Worm (Caenorhabditis elegans) whole organism, dauer: Measurements from ENCODE around the gene ZK757.10.

Source experiments
- unc-62 ChIP-seq: sonication (generic microtip); optimal IDR thresholded peaks from 2 replicates; lab custom pipeline; 2017; ENCODE audit warnings: missing biosample characterization, missing genetic modification reagents, missing genetic modification characterization

ZK757.10 gene

ce11 chrIII:9910608-9911479 is 33.8 kb downstream of the ZK757.10 start, which contains the start of the genes cyld-1 and F40F12.9:
Gene cyld-1 (minus strand): TSS chrIII:9910658.
Gene F40F12.9 (plus strand): TSS chrIII:9911328.
- TF ChIP-seq unc-62 (GFP tag; lab: Kevin White, UChicago): no peak

DNA sequence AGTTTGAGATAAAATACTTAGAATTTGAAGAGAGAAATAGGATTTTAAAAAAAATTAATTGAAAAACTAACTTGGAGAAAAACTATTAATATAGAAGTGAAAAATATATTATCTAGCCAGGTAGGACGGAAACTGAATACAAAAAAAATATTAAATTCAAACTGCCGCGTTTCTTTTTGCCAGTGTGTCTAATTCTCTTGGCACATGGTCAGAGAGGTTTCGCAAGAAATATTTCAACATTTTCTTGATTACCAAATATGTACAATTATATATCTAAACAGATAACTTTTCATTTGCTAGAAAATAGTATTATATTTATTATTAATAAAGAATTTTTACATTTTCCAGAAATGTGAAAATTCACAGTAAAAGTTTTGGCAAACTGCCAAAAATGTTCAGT is 35.5 kb downstream of the ZK757.10 start:
- TF ChIP-seq unc-62 (GFP tag; lab: Kevin White, UChicago): no peak

DNA sequence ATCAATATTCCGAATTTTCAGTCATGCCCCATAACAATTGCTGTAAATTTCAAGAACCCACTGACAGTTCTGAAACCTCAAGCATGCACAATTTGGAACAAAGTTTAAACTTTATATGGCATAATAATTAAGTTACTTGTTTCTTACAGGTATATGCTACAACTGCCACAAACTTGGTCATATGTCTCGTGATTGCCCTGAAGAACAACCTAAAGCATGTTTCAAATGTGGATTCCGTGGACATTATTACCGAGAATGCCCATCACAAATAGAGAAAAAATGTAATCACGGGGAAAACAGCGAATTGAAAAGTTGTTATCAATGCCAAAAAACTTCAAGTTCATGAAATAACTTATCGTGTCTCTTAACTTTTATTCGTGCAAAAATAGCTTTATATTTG is 35.9 kb downstream of the ZK757.10 start:
- TF ChIP-seq unc-62 (GFP tag; lab: Kevin White, UChicago): no peak

DNA sequence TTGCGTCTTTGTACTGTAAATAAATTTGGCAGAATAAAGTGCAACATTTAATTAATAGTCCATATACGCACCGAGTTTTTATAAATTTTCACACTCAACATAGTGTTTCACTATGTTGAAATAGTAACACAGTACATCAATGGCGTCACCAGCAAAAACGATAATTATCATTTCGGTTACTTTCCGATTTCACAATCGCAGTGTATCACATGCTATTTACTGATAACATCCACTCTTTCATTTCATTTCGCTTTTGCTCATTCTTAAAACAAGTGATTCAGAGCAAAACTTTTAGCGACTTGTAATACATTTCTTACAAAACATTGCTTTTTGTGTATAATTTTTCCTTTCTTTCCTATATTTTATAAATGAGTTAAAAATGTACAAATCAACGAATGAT is 36.7 kb downstream of the ZK757.10 start, which contains the start of gene cbp-3:
cbp-3 (plus strand) TSS at position 272 of the 400 bp plus-strand sequence.
- no peak for TF ChIP-seq unc-62 (GFP tag; lab: Kevin White, UChicago)

DNA sequence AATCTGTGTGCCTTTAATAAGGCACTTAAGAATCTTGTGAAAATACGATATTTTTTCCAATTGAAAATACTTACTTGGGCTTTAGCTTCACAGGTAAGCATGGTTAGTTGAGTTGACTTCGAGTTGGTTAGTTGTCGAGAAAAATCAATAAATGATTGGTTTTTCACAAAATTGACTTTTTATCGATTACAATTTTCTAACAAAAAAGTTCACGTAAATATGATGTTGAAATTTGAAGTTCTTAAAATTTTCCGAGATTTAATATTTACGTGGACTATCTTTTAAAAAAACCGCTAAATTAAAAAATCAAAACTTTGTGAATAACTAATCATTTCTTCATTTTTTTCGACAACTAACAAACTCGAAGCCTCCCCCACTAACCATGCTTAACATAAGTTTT is 43.7 kb downstream of the ZK757.10 start, which contains the start of gene F40F12.3:
F40F12.3 (minus strand) TSS at position 101 of the 400 bp plus-strand sequence.
- TF ChIP-seq unc-62 (GFP tag; lab: Kevin White, UChicago): no peak

- TF ChIP-seq unc-62 (GFP tag; lab: Kevin White, UChicago): no peak
Measured at ce11 chrIII:9922310-9922709, 45.3 kb downstream of the ZK757.10 start.

ce11 chrIII:9922874-9923273 is 45.8 kb downstream of the ZK757.10 start, which contains the start of gene cbp-2:
Gene cbp-2 (plus strand): TSS chrIII:9923174.
- no peak for TF ChIP-seq unc-62 (GFP tag; lab: Kevin White, UChicago)

DNA sequence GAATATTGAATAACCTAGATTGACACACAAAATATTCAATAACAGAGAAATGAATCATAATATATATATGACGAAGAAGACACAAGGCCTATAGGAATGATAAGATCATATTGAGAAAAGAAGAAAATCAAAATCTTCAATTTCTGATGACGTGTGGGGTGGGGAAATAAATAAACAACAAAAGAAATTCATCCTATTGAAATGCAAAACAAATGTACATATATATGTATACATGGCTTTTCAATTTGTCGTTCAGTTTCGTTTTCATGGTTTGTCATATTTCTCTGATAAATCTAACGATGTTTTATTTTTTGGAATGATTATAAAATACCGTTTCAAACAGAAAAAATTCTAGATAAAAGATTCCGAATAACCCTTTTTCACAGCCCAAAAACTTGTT is 49.6 kb downstream of the ZK757.10 start, which contains the start of gene ttr-3:
ttr-3 (minus strand) TSS at position 101 of the 400 bp plus-strand sequence.
- TF ChIP-seq unc-62 (GFP tag; lab: Kevin White, UChicago): no peak

ce11 chrIII:9927378-9927777 is 50.3 kb downstream of the ZK757.10 start, which contains the start of gene ttr-2:
Gene ttr-2 (plus strand): TSS chrIII:9927769.
- TF ChIP-seq unc-62 (GFP tag; lab: Kevin White, UChicago): no peak

DNA sequence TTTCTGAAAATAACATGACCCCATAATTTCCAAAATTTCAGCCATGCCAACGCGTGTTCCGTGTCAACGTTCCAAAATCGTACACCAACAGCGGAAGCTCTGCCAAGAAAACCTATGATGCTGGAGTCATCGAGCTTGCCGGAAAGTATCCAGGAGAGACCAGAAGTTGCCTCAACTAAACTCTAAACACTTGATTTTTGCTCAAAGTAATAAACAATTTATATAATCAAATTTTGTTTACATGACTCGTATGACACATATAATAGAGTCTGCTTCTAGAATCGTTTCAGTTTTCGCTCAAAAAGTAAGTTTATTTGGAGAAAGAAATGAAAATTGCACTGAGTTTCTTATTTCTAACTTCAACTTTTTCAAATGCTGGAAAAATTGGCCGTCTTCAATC is 51.7 kb downstream of the ZK757.10 start, which contains the start of gene ttr-1:
ttr-1 (plus strand) TSS at position 301 of the 400 bp plus-strand sequence.
- no peak for TF ChIP-seq unc-62 (GFP tag; lab: Kevin White, UChicago)

ce11 chrIII:9929525-9929924 is 52.5 kb downstream of the ZK757.10 start:
- TF ChIP-seq unc-62 (GFP tag; lab: Kevin White, UChicago): no peak

DNA sequence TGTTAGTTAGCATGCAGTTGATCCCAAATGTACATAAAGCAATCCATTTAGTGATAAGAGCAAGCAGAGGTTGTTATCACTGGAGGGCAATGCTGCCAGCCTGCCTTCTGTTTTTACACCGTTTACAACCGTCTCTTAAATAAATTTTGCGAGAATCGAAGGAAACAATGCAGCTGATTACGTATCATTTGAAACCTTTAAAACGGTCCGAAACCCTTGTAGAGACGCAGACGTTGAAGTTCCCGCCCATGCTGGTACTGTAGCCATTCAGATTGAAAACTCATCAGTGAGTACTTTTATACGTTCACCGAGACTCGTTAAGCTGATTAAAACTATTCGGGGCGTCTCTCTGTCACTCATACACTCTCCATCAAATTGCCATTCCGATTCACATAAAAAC is 53.4 kb downstream of the ZK757.10 start:
- no peak for TF ChIP-seq unc-62 (GFP tag; lab: Kevin White, UChicago)
